Fruit fly (Drosophila melanogaster): ENCODE results near the gene Vha14-2.

The Vha14-2 gene

dm6 chr3R:6154773-6155295, 32.4 kb downstream of the Vha14-2 start:
- no peak for TF ChIP-seq noc (tag; optimal IDR thresholded peaks at IDR 0.05)

dm6 chr3R:6156963-6157498, 34.6 kb downstream of the Vha14-2 start, which contains the start of gene CG31559:
CG31559 (minus strand) TSS chr3R:6157235.
- no peak for TF ChIP-seq noc (tag; optimal IDR thresholded peaks at IDR 0.05)

- no peak for TF ChIP-seq noc (tag; optimal IDR thresholded peaks at IDR 0.05)
Observed at dm6 chr3R:6167183-6167582, 44.8 kb downstream of the Vha14-2 start, which contains the start of gene CG1077. CG1077 (plus strand) TSS chr3R:6167483.

- TF ChIP-seq noc (tag; optimal IDR thresholded peaks at IDR 0.05) = no peak
Observed at dm6 chr3R:6170737-6171136, 48.3 kb downstream of the Vha14-2 start.

dm6 chr3R:6173249-6173648, 50.9 kb downstream of the Vha14-2 start, which contains the start of gene Osi1:
Osi1 (plus strand) TSS chr3R:6173549.
- no peak for TF ChIP-seq noc (tag; optimal IDR thresholded peaks at IDR 0.05)

Data from whole organism, larva.